Fruit fly (Drosophila melanogaster) whole organism, adult: Measurements from ENCODE around the gene CG6683.

Experiments used
- CG14711 ChIP-seq: fragments of 200-800 bp; sonication (Bioruptor generic); optimal IDR thresholded peaks from 2 replicates; lab custom pipeline; 2018; ENCODE audit warnings: missing biosample characterization, mild to moderate bottlenecking, missing genetic modification characterization, moderate library complexity
- CG33017 ChIP-seq: fragments of 200-800 bp; sonication (Bioruptor generic); optimal IDR thresholded peaks from 2 replicates; lab custom pipeline; 2018; ENCODE audit warnings: missing biosample characterization, mild to moderate bottlenecking, missing genetic modification characterization, moderate library complexity
- CG7045 ChIP-seq: fragments of 200-800 bp; sonication (Bioruptor generic); optimal IDR thresholded peaks from 2 replicates; lab custom pipeline; 2017; ENCODE audit warnings: missing biosample characterization, mild to moderate bottlenecking, missing genetic modification characterization
- CG7101 ChIP-seq: fragments of 200-800 bp; sonication (Bioruptor generic); optimal IDR thresholded peaks from 2 replicates; lab custom pipeline; 2018; ENCODE audit warnings: missing biosample characterization, mild to moderate bottlenecking, missing genetic modification characterization, moderate library complexity
- Hr96 ChIP-seq: fragments of 200-800 bp; sonication (Bioruptor generic); optimal IDR thresholded peaks from 2 replicates; lab custom pipeline; 2016; ENCODE audit warnings: missing biosample characterization, missing genetic modification characterization
- Mnt ChIP-seq: fragments of 200-800 bp; sonication (Bioruptor generic); optimal IDR thresholded peaks from 2 replicates; lab custom pipeline; 2016; ENCODE audit warnings: missing biosample characterization, mild to moderate bottlenecking, missing genetic modification characterization
- cnc ChIP-seq, 2 experiments: fragments of >200 bp; optimal IDR thresholded peaks; 2 replicates each; lab custom pipeline; 2017

- TF ChIP-seq CG7045 (GFP tag; lab: Kevin White, UChicago) (no peak), cnc (optimal IDR thresholded peaks at IDR 0.05; lab: Kevin White, UChicago) (no peak), CG14711 (tag; lab: Kevin White, UChicago) (no peak), Mnt (GFP tag; lab: Kevin White, UChicago) (no peak), CG7101 (no peak), Hr96 (GFP tag; lab: Kevin White, UChicago) (no peak), CG33017 (tag; lab: Kevin White, UChicago) (no peak)
Observed at dm6 chr3L:8538355-8538754, 23.6 kb upstream of the CG6683 start.
